Worm (Caenorhabditis elegans) whole organism, L1 larva: ENCODE measurements around the gene clec-149.

Experiments
- C16A3.4 ChIP-seq: fragments of 150-350 bp; optimal IDR thresholded peaks from 2 replicates; lab custom pipeline; 2014; ENCODE audit warnings: missing biosample characterization, missing genetic modification characterization
- C34B4.2 ChIP-seq: sonication (generic microtip); optimal IDR thresholded peaks from 2 replicates; lab custom pipeline; 2017; ENCODE audit warnings: mild to moderate bottlenecking, missing genetic modification characterization, missing compliant biosample characterization
- Y116A8C.19 ChIP-seq: sonication (generic microtip); optimal IDR thresholded peaks from 2 replicates; lab custom pipeline; 2016; ENCODE audit warnings: missing compliant biosample characterization, missing genetic modification characterization, borderline replicate concordance
- alr-1 ChIP-seq: fragments of 200-800 bp; sonication (Bioruptor generic); optimal IDR thresholded peaks from 2 replicates; lab custom pipeline; 2018; ENCODE audit warnings: borderline replicate concordance, mild to moderate bottlenecking, missing genetic modification characterization, missing compliant biosample characterization
- aly-2 ChIP-seq: fragments of 150-350 bp; optimal IDR thresholded peaks from 2 replicates; lab custom pipeline; 2014; ENCODE audit warnings: missing biosample characterization, missing genetic modification characterization
- blmp-1 ChIP-seq: fragments of 150-350 bp; optimal IDR thresholded peaks from 2 replicates; lab custom pipeline; 2014; ENCODE audit warnings: missing biosample characterization, missing genetic modification characterization
- ceh-63 ChIP-seq: fragments of 200-800 bp; sonication (Bioruptor generic); optimal IDR thresholded peaks from 2 replicates; lab custom pipeline; 2018; ENCODE audit warnings: mild to moderate bottlenecking, missing genetic modification characterization, missing compliant biosample characterization
- ceh-82 ChIP-seq, 3 experiments: fragments of 150-350 bp in 1 of 3; sonication (generic microtip) in 2 of 3; optimal IDR thresholded peaks; 2 replicates each; lab custom pipeline; 2014 to 2017; ENCODE audit warnings: missing biosample characterization in 3 of 3, missing genetic modification characterization in 3 of 3
- ceh-88 ChIP-seq: fragments of 200-800 bp; sonication (Bioruptor generic); IDR thresholded peaks from 2 replicates; pipeline ENCODE4 v1.3.6; 2022; ENCODE audit warnings: missing genetic modification characterization, missing compliant biosample characterization
- ces-1 ChIP-seq: fragments of 150-350 bp; optimal IDR thresholded peaks from 2 replicates; lab custom pipeline; 2014; ENCODE audit warnings: missing biosample characterization, missing genetic modification reagents, missing genetic modification characterization
- dpl-1 ChIP-seq, 3 experiments: fragments of 150-350 bp in 2 of 3; sonication (generic microtip) in 1 of 3; optimal IDR thresholded peaks; 2 replicates each; lab custom pipeline; 2014 to 2017; ENCODE audit warnings: missing biosample characterization in 3 of 3, missing genetic modification characterization in 3 of 3, missing genetic modification reagents in 3 of 3
- efl-1 ChIP-seq, 4 experiments: fragments of 150-350 bp; optimal IDR thresholded peaks in 3 of 4; peaks in 1 of 4; 1 replicate in 1 of 4; 2 replicates in 3 of 4; lab custom pipeline; 2014; ENCODE audit warnings: missing biosample characterization in 2 of 4, missing genetic modification characterization in 2 of 4, missing genetic modification reagents in 2 of 4
- elt-2 ChIP-seq: sonication (generic microtip); optimal IDR thresholded peaks from 2 replicates; lab custom pipeline; 2016; ENCODE audit warnings: missing genetic modification characterization, mild to moderate bottlenecking, inconsistent platforms, missing compliant biosample characterization, missing genetic modification reagents
- elt-3 ChIP-seq, 6 experiments: fragments of 150-350 bp in 1 of 6; sonication (generic microtip); optimal IDR thresholded peaks; 2 replicates each; lab custom pipeline; 2017 to 2018; ENCODE audit warnings: missing biosample characterization in 6 of 6, missing genetic modification characterization in 6 of 6, inconsistent platforms in 1 of 6
- fkh-8 ChIP-seq: sonication (generic microtip); optimal IDR thresholded peaks from 2 replicates; lab custom pipeline; 2016; ENCODE audit warnings: mild to moderate bottlenecking, missing genetic modification characterization, missing compliant biosample characterization
- fos-1 ChIP-seq: fragments of 150-350 bp; optimal IDR thresholded peaks from 2 replicates; lab custom pipeline; 2014; ENCODE audit warnings: missing biosample characterization, missing genetic modification characterization
- hlh-4 ChIP-seq: sonication (generic microtip); optimal IDR thresholded peaks from 2 replicates; lab custom pipeline; 2016; ENCODE audit warnings: mild to moderate bottlenecking, missing genetic modification characterization, missing compliant biosample characterization
- irx-1 ChIP-seq: sonication (generic microtip); optimal IDR thresholded peaks from 2 replicates; lab custom pipeline; 2016; ENCODE audit warnings: missing genetic modification characterization, missing compliant biosample characterization
- jun-1 ChIP-seq: fragments of 150-350 bp; optimal IDR thresholded peaks from 2 replicates; lab custom pipeline; 2014; ENCODE audit warnings: missing biosample characterization, missing genetic modification reagents, missing genetic modification characterization
- lin-14 ChIP-seq: fragments of 200-800 bp; sonication (Bioruptor generic); optimal IDR thresholded peaks from 2 replicates; lab custom pipeline; 2018; ENCODE audit warnings: mild to moderate bottlenecking, missing genetic modification characterization, moderate library complexity, missing compliant biosample characterization
- lin-15B ChIP-seq: fragments of 150-350 bp; sonication (generic microtip); optimal IDR thresholded peaks from 3 replicates; lab custom pipeline; 2014; ENCODE audit warnings: missing biosample characterization, missing genetic modification characterization
- lin-35 ChIP-seq, 2 experiments: fragments of 150-350 bp; optimal IDR thresholded peaks; 2 replicates each; lab custom pipeline; 2014; ENCODE audit warnings: missing biosample characterization in 2 of 2, missing genetic modification characterization in 2 of 2, missing genetic modification reagents in 2 of 2
- lir-3 ChIP-seq: sonication (generic microtip); optimal IDR thresholded peaks from 2 replicates; lab custom pipeline; 2016; ENCODE audit warnings: mild to moderate bottlenecking, missing genetic modification characterization, moderate library complexity, missing compliant biosample characterization; ENCODE audit not compliant: poor library complexity
- lsy-2 ChIP-seq, 2 experiments: fragments of 150-350 bp; optimal IDR thresholded peaks; 2 replicates each; lab custom pipeline; 2014; ENCODE audit warnings: missing biosample characterization in 2 of 2, missing genetic modification characterization in 2 of 2
- mdl-1 ChIP-seq, 2 experiments: fragments of 150-350 bp; optimal IDR thresholded peaks; 2 replicates each; lab custom pipeline; 2014 to 2017; ENCODE audit warnings: missing biosample characterization in 2 of 2, missing genetic modification characterization in 2 of 2, inconsistent platforms in 1 of 2
- mef-2 ChIP-seq: fragments of 150-350 bp; optimal IDR thresholded peaks from 2 replicates; lab custom pipeline; 2014; ENCODE audit warnings: missing biosample characterization, missing genetic modification characterization
- nhr-19 ChIP-seq: fragments of 200-800 bp; sonication (Bioruptor generic); conservative IDR thresholded peaks from 2 replicates; pipeline ENCODE4 v1.3.6; 2022; ENCODE audit warnings: missing genetic modification characterization, missing compliant biosample characterization
- nhr-20 ChIP-seq: sonication (generic microtip); optimal IDR thresholded peaks from 2 replicates; lab custom pipeline; 2016; ENCODE audit warnings: mild to moderate bottlenecking, missing genetic modification characterization, missing compliant biosample characterization
- nhr-47 ChIP-seq: sonication (generic microtip); optimal IDR thresholded peaks from 2 replicates; lab custom pipeline; 2016; ENCODE audit warnings: mild to moderate bottlenecking, missing genetic modification characterization, moderate library complexity, missing compliant biosample characterization
- nhr-71 ChIP-seq: sonication (generic microtip); optimal IDR thresholded peaks from 2 replicates; lab custom pipeline; 2016; ENCODE audit warnings: mild to moderate bottlenecking, missing genetic modification characterization, moderate library complexity, missing compliant biosample characterization
- nhr-90 ChIP-seq: sonication (generic microtip); optimal IDR thresholded peaks from 2 replicates; lab custom pipeline; 2016; ENCODE audit warnings: mild to moderate bottlenecking, missing genetic modification characterization, missing compliant biosample characterization; ENCODE audit not compliant: poor library complexity
- pqm-1 ChIP-seq: sonication (generic microtip); optimal IDR thresholded peaks from 3 replicates; lab custom pipeline; 2017; ENCODE audit warnings: missing biosample characterization, missing genetic modification characterization
- rnt-1 ChIP-seq: sonication (generic microtip); optimal IDR thresholded peaks from 2 replicates; lab custom pipeline; 2016; ENCODE audit warnings: mild to moderate bottlenecking, missing genetic modification characterization, moderate library complexity, missing compliant biosample characterization
- skn-1 ChIP-seq: fragments of 150-350 bp; optimal IDR thresholded peaks from 2 replicates; lab custom pipeline; 2014; ENCODE audit warnings: missing biosample characterization, missing genetic modification characterization
- snpc-4 ChIP-seq: fragments of 150-350 bp; optimal IDR thresholded peaks from 2 replicates; lab custom pipeline; 2014; ENCODE audit warnings: missing biosample characterization, missing genetic modification characterization
- snu-23 ChIP-seq: sonication (generic microtip); optimal IDR thresholded peaks from 2 replicates; lab custom pipeline; 2016; ENCODE audit warnings: missing genetic modification characterization, missing compliant biosample characterization
- swsn-7 ChIP-seq: sonication (generic microtip); optimal IDR thresholded peaks from 2 replicates; lab custom pipeline; 2016; ENCODE audit warnings: missing genetic modification characterization, missing compliant biosample characterization
- tbx-2 ChIP-seq: sonication (generic microtip); optimal IDR thresholded peaks from 2 replicates; lab custom pipeline; 2016; ENCODE audit warnings: missing genetic modification characterization, missing compliant biosample characterization
- unc-130 ChIP-seq: fragments of 150-350 bp; optimal IDR thresholded peaks from 2 replicates; lab custom pipeline; 2017; ENCODE audit warnings: missing biosample characterization, missing genetic modification characterization, inconsistent platforms
- vab-15 ChIP-seq: sonication (generic microtip); optimal IDR thresholded peaks from 2 replicates; lab custom pipeline; 2017; ENCODE audit warnings: missing genotype, mild to moderate bottlenecking, missing genetic modification characterization, missing compliant biosample characterization
- xbp-1 ChIP-seq: sonication (generic microtip); optimal IDR thresholded peaks from 2 replicates; lab custom pipeline; 2016; ENCODE audit warnings: missing genetic modification characterization, missing compliant biosample characterization
- zag-1 ChIP-seq: fragments of 150-350 bp; optimal IDR thresholded peaks from 2 replicates; lab custom pipeline; 2014; ENCODE audit warnings: missing biosample characterization, missing genetic modification characterization

The clec-149 gene

ce11 chrIII:832855-833504 is 10.0 kb downstream of the clec-149 start, which contains the start of gene zip-2:
Gene zip-2, plus strand, starts transcription at chrIII:832982.
- TF ChIP-seq Y116A8C.19 (tag; lab: Kevin White, UChicago) (no peak), alr-1 (tag; lab: Kevin White, UChicago) (peak; percentile 99), xbp-1 (tag; lab: Kevin White, UChicago) (no peak), mef-2 (tag; lab: Kevin White, UChicago) (peak; percentile 2), C34B4.2 (tag; lab: Kevin White, UChicago) (no peak), ceh-88 (GFP tag; lab: Robert Waterston, UW) (no peak), nhr-19 (GFP tag; lab: Robert Waterston, UW) (no peak), fkh-8 (tag; lab: Kevin White, UChicago) (peak; percentile 65), lin-35 (GFP tag; optimal IDR thresholded peaks at IDR 0.05; lab: Kevin White, UChicago) (peak in 1 of 2 experiments; percentile 48), elt-3 (tag; optimal IDR thresholded peaks at IDR 0.05; lab: Kevin White, UChicago) (peak in 2 of 6 experiments; percentile 54 to 74), irx-1 (no peak), lir-3 (tag; lab: Kevin White, UChicago) (peak; percentile 7), unc-130 (tag; lab: Kevin White, UChicago) (no peak), dpl-1 (GFP tag; optimal IDR thresholded peaks at IDR 0.05; lab: Kevin White, UChicago) (peak in 1 of 3 experiments; percentile 18), vab-15 (tag; lab: Kevin White, UChicago) (no peak), elt-2 (peak; percentile 66), snu-23 (GFP tag; lab: Kevin White, UChicago) (peak; percentile 36), swsn-7 (tag; lab: Kevin White, UChicago) (no peak), nhr-47 (tag; lab: Kevin White, UChicago) (peak; percentile 5), C16A3.4 (tag; lab: Kevin White, UChicago) (peak; percentile 19), nhr-71 (tag; lab: Kevin White, UChicago) (peak; percentile 52), nhr-90 (tag; lab: Kevin White, UChicago) (peak; percentile 50), tbx-2 (tag; lab: Kevin White, UChicago) (no peak), zag-1 (tag; lab: Kevin White, UChicago) (no peak), jun-1 (peak; percentile 11), skn-1 (tag; lab: Kevin White, UChicago) (no peak), efl-1 (optimal IDR thresholded peaks at IDR 0.05; lab: Kevin White, UChicago) (no peak), efl-1 (GFP tag; optimal IDR thresholded peaks at IDR 0.05 in 1 of 2; lab: Kevin White, UChicago) (peak in 1 of 2 experiments; percentile 90), snpc-4 (tag; lab: Kevin White, UChicago) (no peak), lin-14 (GFP tag; lab: Kevin White, UChicago) (peak; percentile 60), rnt-1 (tag; lab: Kevin White, UChicago) (no peak), pqm-1 (tag; lab: Kevin White, UChicago) (peak; percentile 43), ceh-82 (tag; optimal IDR thresholded peaks at IDR 0.05; lab: Kevin White, UChicago) (no peak), aly-2 (no peak), nhr-20 (tag; lab: Kevin White, UChicago) (peak; percentile 72), hlh-4 (tag; lab: Kevin White, UChicago) (no peak), mdl-1 (tag; optimal IDR thresholded peaks at IDR 0.05; lab: Kevin White, UChicago) (peak in 1 of 2 experiments; percentile 19), ces-1 (GFP tag; lab: Kevin White, UChicago) (no peak), lin-15B (no peak), ceh-63 (GFP tag; lab: Kevin White, UChicago) (no peak), fos-1 (tag; lab: Kevin White, UChicago) (no peak), blmp-1 (tag; lab: Kevin White, UChicago) (peak; percentile 39), lsy-2 (tag; optimal IDR thresholded peaks at IDR 0.05; lab: Kevin White, UChicago) (peak in 1 of 2 experiments; percentile 9)
